Worm (Caenorhabditis elegans) whole organism, L3 larva: ENCODE results near the gene C34B4.3.

Experiments used
- ZK546.5 ChIP-seq: sonication (generic microtip); optimal IDR thresholded peaks from 2 replicates; lab custom pipeline; 2017; ENCODE audit warnings: missing biosample characterization, missing genetic modification characterization
- ama-1 ChIP-seq: fragments of 150-350 bp; optimal IDR thresholded peaks from 2 replicates; lab custom pipeline; 2018
- ceh-16 ChIP-seq: sonication (generic microtip); optimal IDR thresholded peaks from 2 replicates; lab custom pipeline; 2017; ENCODE audit warnings: missing biosample characterization, missing genetic modification characterization
- ceh-28 ChIP-seq: fragments of 150-350 bp; optimal IDR thresholded peaks from 2 replicates; lab custom pipeline; 2014; ENCODE audit warnings: missing biosample characterization, missing genetic modification reagents, missing genetic modification characterization
- ceh-82 ChIP-seq: fragments of 150-350 bp; optimal IDR thresholded peaks from 2 replicates; lab custom pipeline; 2014; ENCODE audit warnings: missing biosample characterization, missing genetic modification characterization
- ceh-9 ChIP-seq: sonication (generic microtip); optimal IDR thresholded peaks from 2 replicates; lab custom pipeline; 2018; ENCODE audit warnings: missing biosample characterization, missing genetic modification characterization
- egl-5 ChIP-seq: fragments of 150-350 bp; optimal IDR thresholded peaks from 2 replicates; lab custom pipeline; 2017; ENCODE audit warnings: missing biosample characterization, missing genetic modification reagents, missing genetic modification characterization, inconsistent platforms
- elt-1 ChIP-seq: fragments of 150-350 bp; optimal IDR thresholded peaks from 2 replicates; lab custom pipeline; 2014; ENCODE audit warnings: missing biosample characterization, missing genetic modification characterization
- elt-2 ChIP-seq: sonication (generic microtip); optimal IDR thresholded peaks from 2 replicates; lab custom pipeline; 2016; ENCODE audit warnings: missing genetic modification reagents, mild to moderate bottlenecking, missing genetic modification characterization, missing compliant biosample characterization
- elt-3 ChIP-seq, 3 experiments: fragments of 150-350 bp in 1 of 3; sonication (generic microtip) in 2 of 3; optimal IDR thresholded peaks; 2 replicates in 2 of 3; 4 replicates in 1 of 3; lab custom pipeline; 2014 to 2017; ENCODE audit warnings: missing biosample characterization in 3 of 3, missing genetic modification characterization in 3 of 3
- eor-1 ChIP-seq, 2 experiments: fragments of 150-350 bp; optimal IDR thresholded peaks; 2 replicates each; lab custom pipeline; 2014 to 2018; ENCODE audit warnings: missing biosample characterization in 2 of 2, missing genetic modification characterization in 2 of 2
- jun-1 ChIP-seq: fragments of 150-350 bp; optimal IDR thresholded peaks from 2 replicates; lab custom pipeline; 2014; ENCODE audit warnings: missing biosample characterization, missing genetic modification reagents, missing genetic modification characterization
- lin-39 ChIP-seq: fragments of 150-350 bp; optimal IDR thresholded peaks from 2 replicates; lab custom pipeline; 2018; ENCODE audit warnings: missing biosample characterization, missing genetic modification reagents, missing genetic modification characterization
- lsy-12 ChIP-seq: sonication (generic microtip); optimal IDR thresholded peaks from 2 replicates; lab custom pipeline; 2016; ENCODE audit warnings: mild to moderate bottlenecking, missing genetic modification characterization, missing compliant biosample characterization
- mml-1 ChIP-seq: fragments of 150-350 bp; sonication (generic microtip); optimal IDR thresholded peaks from 3 replicates; lab custom pipeline; 2014; ENCODE audit warnings: missing biosample characterization, missing genetic modification characterization
- nfya-1 ChIP-seq: sonication (generic microtip); optimal IDR thresholded peaks from 2 replicates; lab custom pipeline; 2017; ENCODE audit warnings: missing genetic modification characterization, mild to moderate bottlenecking, missing compliant biosample characterization, antibody characterized with exemption, moderate library complexity; ENCODE audit not compliant: insufficient read depth
- nhr-11 ChIP-seq: fragments of 150-350 bp; optimal IDR thresholded peaks from 2 replicates; lab custom pipeline; 2014; ENCODE audit warnings: missing biosample characterization, missing genetic modification characterization
- nhr-23 ChIP-seq: fragments of 150-350 bp; optimal IDR thresholded peaks from 2 replicates; lab custom pipeline; 2014; ENCODE audit warnings: missing biosample characterization, missing genetic modification reagents, missing genetic modification characterization
- nhr-237 ChIP-seq: fragments of 150-350 bp; optimal IDR thresholded peaks from 2 replicates; lab custom pipeline; 2014; ENCODE audit warnings: missing biosample characterization, missing genetic modification characterization
- nhr-25 ChIP-seq: sonication (generic microtip); optimal IDR thresholded peaks from 2 replicates; lab custom pipeline; 2017; ENCODE audit warnings: missing biosample characterization, missing genetic modification characterization
- nhr-28 ChIP-seq: fragments of 150-350 bp; optimal IDR thresholded peaks from 2 replicates; lab custom pipeline; 2014; ENCODE audit warnings: missing biosample characterization, missing genetic modification characterization
- nhr-43 ChIP-seq: sonication (generic microtip); optimal IDR thresholded peaks from 2 replicates; lab custom pipeline; 2016; ENCODE audit warnings: mild to moderate bottlenecking, missing genetic modification characterization, missing compliant biosample characterization; ENCODE audit not compliant: poor library complexity, severe bottlenecking
- nhr-76 ChIP-seq: fragments of 150-350 bp; sonication (generic microtip); optimal IDR thresholded peaks from 5 replicates; lab custom pipeline; 2014; ENCODE audit warnings: missing biosample characterization, missing genetic modification characterization
- nhr-77 ChIP-seq: fragments of 150-350 bp; optimal IDR thresholded peaks from 2 replicates; lab custom pipeline; 2014; ENCODE audit warnings: missing biosample characterization, missing genetic modification characterization
- pha-4 ChIP-seq: fragments of 150-350 bp; optimal IDR thresholded peaks from 2 replicates; lab custom pipeline; 2014; ENCODE audit warnings: missing biosample characterization, missing genetic modification reagents, missing genetic modification characterization
- pqm-1 ChIP-seq: fragments of 150-350 bp; optimal IDR thresholded peaks from 2 replicates; lab custom pipeline; 2017; ENCODE audit warnings: missing biosample characterization, missing genetic modification characterization, inconsistent platforms
- sea-2 ChIP-seq: fragments of 150-350 bp; sonication (generic microtip); optimal IDR thresholded peaks from 4 replicates; lab custom pipeline; 2014; ENCODE audit warnings: missing biosample characterization, missing genetic modification reagents, missing genetic modification characterization
- skn-1 ChIP-seq: fragments of 150-350 bp; optimal IDR thresholded peaks from 2 replicates; lab custom pipeline; 2014; ENCODE audit warnings: missing biosample characterization, missing genetic modification characterization
- snpc-4 ChIP-seq: fragments of 150-350 bp; optimal IDR thresholded peaks from 2 replicates; lab custom pipeline; 2014; ENCODE audit warnings: missing biosample characterization, missing genetic modification characterization
- tbx-2 ChIP-seq: sonication (generic microtip); optimal IDR thresholded peaks from 2 replicates; lab custom pipeline; 2016; ENCODE audit warnings: mild to moderate bottlenecking, missing genetic modification characterization, missing compliant biosample characterization
- ztf-4 ChIP-seq: fragments of 150-350 bp; optimal IDR thresholded peaks from 2 replicates; lab custom pipeline; 2014; ENCODE audit warnings: missing biosample characterization, missing genetic modification characterization

C34B4.3 gene

DNA sequence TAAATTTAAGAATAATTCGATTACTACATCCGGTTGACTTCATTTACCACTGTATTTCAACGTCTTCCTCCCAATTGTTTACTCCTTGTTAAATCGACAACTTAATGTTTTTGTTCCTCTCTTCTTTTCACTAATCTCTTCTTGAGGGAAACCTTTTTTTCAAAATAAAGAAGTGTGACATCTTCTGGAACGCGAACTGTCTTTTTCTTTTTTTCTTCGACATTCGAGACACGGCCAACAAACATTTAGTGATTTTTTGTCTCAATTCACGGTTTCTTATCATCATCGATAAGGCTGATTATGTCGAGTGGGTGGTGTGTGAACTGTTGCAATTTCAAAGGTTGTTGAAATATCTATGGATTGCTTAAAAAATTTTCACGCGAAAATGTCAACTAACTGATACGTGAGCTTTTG is 14.3 kb upstream of the C34B4.3 start:
- TF ChIP-seq elt-1 (tag; lab: Kevin White, UChicago) (no peak), elt-2 (tag; lab: Kevin White, UChicago) (peak; percentile 88), ceh-16 (tag; lab: Kevin White, UChicago) (no peak), pqm-1 (tag; lab: Kevin White, UChicago) (peak; percentile 65), lsy-12 (tag; lab: Kevin White, UChicago) (no peak), jun-1 (tag; lab: Kevin White, UChicago) (peak; percentile 36), ceh-82 (tag; lab: Kevin White, UChicago) (no peak), skn-1 (tag; lab: Kevin White, UChicago) (no peak), nhr-23 (tag; lab: Kevin White, UChicago) (peak; percentile 43), ztf-4 (tag; lab: Kevin White, UChicago) (no peak), ama-1 (lab: Kevin White, UChicago) (no peak), nfya-1 (tag; lab: Kevin White, UChicago) (no peak), elt-3 (tag; optimal IDR thresholded peaks at IDR 0.05; lab: Kevin White, UChicago) (peak in 1 of 3 experiments; percentile 5), nhr-77 (tag; lab: Kevin White, UChicago) (no peak), pha-4 (no peak), nhr-237 (tag; lab: Kevin White, UChicago) (no peak)
- TF ChIP-seq, all 47 proteins: peak for 5

DNA sequence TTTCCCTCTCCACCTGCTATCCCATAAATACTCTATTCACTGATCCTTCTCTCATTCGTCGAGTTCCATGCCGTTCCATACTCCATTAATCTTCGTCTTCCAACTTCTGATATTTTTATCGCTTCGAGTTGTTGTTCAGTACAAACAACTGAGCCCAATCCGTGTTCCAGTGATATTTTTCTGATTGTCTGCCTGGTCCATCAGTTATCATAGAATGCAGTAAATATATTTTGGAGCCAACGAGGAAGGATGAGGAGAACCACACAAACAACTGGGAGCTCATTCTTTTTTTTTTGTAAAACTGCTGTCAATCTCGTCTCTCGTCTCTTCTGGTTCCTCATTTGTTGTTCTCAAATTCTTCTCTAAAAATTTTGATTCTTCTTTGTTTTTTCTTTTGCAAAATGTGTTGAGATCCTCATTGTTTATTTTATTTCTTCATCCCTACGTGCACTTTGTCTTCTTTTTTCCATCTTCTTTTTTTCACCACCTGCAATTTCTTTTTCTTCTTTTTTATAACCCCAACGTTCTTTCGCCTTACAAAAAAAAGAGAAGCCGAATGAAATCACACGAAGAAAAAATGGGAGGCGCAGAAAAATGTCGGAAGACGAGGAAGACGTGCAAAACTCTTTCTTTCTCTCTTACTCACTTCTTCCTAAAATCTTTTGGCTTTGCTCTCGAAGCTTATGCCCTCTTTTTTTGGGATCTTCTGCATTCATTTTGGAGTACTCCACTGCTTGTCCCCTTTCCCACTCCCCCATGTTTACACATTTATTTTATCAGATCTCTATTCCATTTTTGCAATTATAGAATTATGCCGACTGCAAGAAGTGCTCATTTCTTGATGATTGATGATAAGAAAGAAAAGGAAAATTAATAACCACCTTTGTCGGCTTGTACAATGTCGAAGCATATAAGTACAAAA is 13.1 kb upstream of the C34B4.3 start:
- TF ChIP-seq elt-2 (tag; lab: Kevin White, UChicago) (peak; percentile 32), lin-39 (tag; lab: Kevin White, UChicago) (peak; percentile 35), elt-1 (tag; lab: Kevin White, UChicago) (no peak), snpc-4 (tag; lab: Kevin White, UChicago) (peak; percentile 3)

DNA sequence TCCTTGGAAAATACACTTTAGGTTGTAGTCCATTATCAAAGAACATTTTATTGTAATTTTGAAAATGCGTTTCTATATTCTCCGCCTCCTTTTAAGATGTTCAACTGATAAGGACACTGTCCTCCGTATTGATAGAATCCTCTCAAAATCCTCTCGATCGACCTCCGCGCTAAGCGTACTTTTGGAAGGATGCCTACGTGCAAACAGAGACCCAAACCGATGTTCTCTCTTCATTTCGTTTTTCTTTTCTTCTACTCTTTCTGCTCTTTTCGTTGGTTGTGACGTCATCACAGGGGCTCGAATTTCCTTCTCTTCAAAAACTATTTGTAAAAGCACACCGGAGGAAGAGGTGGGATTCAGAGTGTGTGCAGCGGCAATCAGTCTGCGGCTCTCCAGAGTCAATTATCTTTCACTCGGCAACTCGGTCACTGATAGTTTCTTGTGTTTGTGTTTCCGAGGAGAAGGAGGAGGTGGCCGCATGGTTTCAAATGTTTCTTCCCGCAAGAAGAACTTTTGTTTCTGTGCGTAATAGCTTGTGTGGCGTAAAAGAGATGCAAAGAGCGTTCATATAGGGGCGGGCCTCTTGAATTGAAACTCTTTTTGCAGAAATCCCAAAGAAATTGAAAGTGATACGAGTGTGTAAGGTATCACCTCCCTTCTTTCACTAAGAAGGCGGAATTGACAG is 11.6 kb upstream of the C34B4.3 start, which contains the start of gene C34B4.2:
Gene C34B4.2, plus strand, starts transcription at position 614 of the 685 bp plus-strand sequence.
- no peak for TF ChIP-seq nhr-76
- peak; percentile 53 for TF ChIP-seq tbx-2
- TF ChIP-seq ztf-4 (tag; lab: Kevin White, UChicago) = no peak
- TF ChIP-seq ZK546.5 (tag; lab: Kevin White, UChicago) = no peak
- peak; percentile 4 for TF ChIP-seq jun-1 (tag; lab: Kevin White, UChicago)
- no peak for TF ChIP-seq eor-1 (tag; optimal IDR thresholded peaks at IDR 0.05; lab: Kevin White, UChicago)
- peak; percentile 60 for TF ChIP-seq nfya-1 (tag; lab: Kevin White, UChicago)
- no peak for TF ChIP-seq ceh-28 (tag; lab: Kevin White, UChicago)
- peak; percentile 16 for TF ChIP-seq elt-1 (tag; lab: Kevin White, UChicago)
- no peak for TF ChIP-seq nhr-25
- TF ChIP-seq elt-2 (tag; lab: Kevin White, UChicago) = peak; percentile 88
- TF ChIP-seq pqm-1 (tag; lab: Kevin White, UChicago) = peak; percentile 27
- peak; percentile 13 for TF ChIP-seq lsy-12 (tag; lab: Kevin White, UChicago)
- TF ChIP-seq mml-1 (tag; lab: Kevin White, UChicago) = no peak
- TF ChIP-seq sea-2 (GFP tag; lab: Kevin White, UChicago) = no peak
- TF ChIP-seq ama-1 (lab: Kevin White, UChicago) = peak; percentile 29
- no peak for TF ChIP-seq egl-5 (tag; lab: Kevin White, UChicago)
- TF ChIP-seq lin-39 (tag; lab: Kevin White, UChicago) = peak; percentile 77
- no peak for TF ChIP-seq nhr-28 (tag; lab: Kevin White, UChicago)
- peak; percentile 63 for TF ChIP-seq nhr-11 (tag; lab: Kevin White, UChicago)
- TF ChIP-seq nhr-43 (tag; lab: Kevin White, UChicago) = peak; percentile 5
- TF ChIP-seq ceh-9 (tag; lab: Kevin White, UChicago) = no peak
- TF ChIP-seq pha-4 = peak; percentile 96
